Fruit fly (Drosophila melanogaster) whole organism, embryonic: ENCODE measurements around the gene Unc50.

Experiments
- Asciz ChIP-seq: fragments of 200-800 bp; sonication (Bioruptor generic); optimal IDR thresholded peaks from 2 replicates; lab custom pipeline; 2017; ENCODE audit warnings: missing biosample characterization, mild to moderate bottlenecking, missing genetic modification characterization, missing genetic modification reagents
- C15 ChIP-seq: fragments of 200-800 bp; sonication (Bioruptor generic); IDR thresholded peaks from 3 replicates; pipeline ENCODE4 v1.3.6; 2022; ENCODE audit warnings: missing biosample characterization, missing genetic modification characterization
- CG10274 ChIP-seq: fragments of 200-800 bp; sonication (Bioruptor generic); optimal IDR thresholded peaks from 3 replicates; lab custom pipeline; 2017; ENCODE audit warnings: missing biosample characterization, mild to moderate bottlenecking, missing genetic modification characterization
- CG10565 ChIP-seq: fragments of 200-800 bp; sonication (Bioruptor generic); optimal IDR thresholded peaks from 3 replicates; lab custom pipeline; 2016; ENCODE audit warnings: missing biosample characterization, mild to moderate bottlenecking, missing genetic modification characterization
- CG13624 ChIP-seq: fragments of 200-800 bp; sonication (Bioruptor generic); optimal IDR thresholded peaks from 2 replicates; lab custom pipeline; 2016; ENCODE audit warnings: missing biosample characterization, missing genetic modification characterization
- CG17829 ChIP-seq: fragments of 200-800 bp; optimal IDR thresholded peaks from 2 replicates; lab custom pipeline; 2019; ENCODE audit warnings: missing biosample characterization, mild to moderate bottlenecking, missing genetic modification characterization, moderate library complexity
- CG2120 ChIP-seq: fragments of 200-800 bp; sonication (Bioruptor generic); optimal IDR thresholded peaks from 3 replicates; lab custom pipeline; 2016; ENCODE audit warnings: missing biosample characterization, missing genetic modification characterization
- CG30020 ChIP-seq: fragments of 200-800 bp; optimal IDR thresholded peaks from 2 replicates; lab custom pipeline; 2019; ENCODE audit warnings: missing biosample characterization, mild to moderate bottlenecking, missing genetic modification characterization, moderate library complexity
- CG30403 ChIP-seq: fragments of 200-800 bp; sonication (Bioruptor generic); optimal IDR thresholded peaks from 3 replicates; lab custom pipeline; 2016; ENCODE audit warnings: missing biosample characterization, missing genetic modification characterization
- CG31224 ChIP-seq: fragments of 200-800 bp; sonication (Bioruptor generic); IDR thresholded peaks from 2 replicates; pipeline ENCODE4 v1.3.6; 2022; ENCODE audit warnings: missing biosample characterization, missing genetic modification characterization
- CG5953 ChIP-seq: fragments of 200-800 bp; sonication (Bioruptor generic); IDR thresholded peaks from 2 replicates; pipeline ENCODE4 v1.3.6; 2022; ENCODE audit warnings: missing biosample characterization, missing genetic modification characterization
- CG6175 ChIP-seq: fragments of 200-800 bp; sonication (Bioruptor generic); IDR thresholded peaks from 3 replicates; pipeline ENCODE4 v1.3.6; 2022; ENCODE audit warnings: missing biosample characterization, missing genetic modification characterization
- CG8359 ChIP-seq: fragments of 200-800 bp; sonication (Bioruptor generic); optimal IDR thresholded peaks from 2 replicates; lab custom pipeline; 2017; ENCODE audit warnings: missing biosample characterization, mild to moderate bottlenecking, missing genetic modification characterization, borderline replicate concordance
- CG8924 ChIP-seq: fragments of 200-800 bp; optimal IDR thresholded peaks from 3 replicates; lab custom pipeline; 2019; ENCODE audit warnings: missing biosample characterization, mild to moderate bottlenecking, missing genetic modification characterization, moderate library complexity
- Camta ChIP-seq: fragments of 200-800 bp; sonication (Bioruptor generic); optimal IDR thresholded peaks from 2 replicates; lab custom pipeline; 2016; ENCODE audit warnings: missing biosample characterization, missing genetic modification characterization
- D19A ChIP-seq: fragments of 200-800 bp; optimal IDR thresholded peaks from 3 replicates; lab custom pipeline; 2019; ENCODE audit warnings: missing biosample characterization, mild to moderate bottlenecking, missing genetic modification characterization, moderate library complexity
- Elba2 ChIP-seq: fragments of 200-800 bp; sonication (Bioruptor generic); optimal IDR thresholded peaks from 3 replicates; lab custom pipeline; 2016; ENCODE audit warnings: missing biosample characterization, missing genetic modification characterization
- Ets65A ChIP-seq: fragments of 200-800 bp; sonication (Bioruptor generic); peaks from one replicate; lab custom pipeline; 2016; ENCODE audit warnings: missing biosample characterization, missing genetic modification characterization
- Gug ChIP-seq: fragments of 200-800 bp; sonication (Bioruptor generic); IDR thresholded peaks from 4 replicates; pipeline ENCODE4 v1.3.6; 2022; ENCODE audit warnings: missing biosample characterization, missing genetic modification characterization
- Med ChIP-seq: fragments of 200-800 bp; sonication (Bioruptor generic); peaks from one replicate; lab custom pipeline; 2016; ENCODE audit warnings: missing biosample characterization, missing genetic modification characterization, mild to moderate bottlenecking, inconsistent platforms, moderate library complexity
- Meics ChIP-seq: fragments of 200-800 bp; sonication (Bioruptor generic); optimal IDR thresholded peaks from 2 replicates; lab custom pipeline; 2017; ENCODE audit warnings: missing biosample characterization, mild to moderate bottlenecking, missing genetic modification characterization
- Nf-YA ChIP-seq: fragments of 200-800 bp; sonication (Bioruptor generic); IDR thresholded peaks from 2 replicates; pipeline ENCODE4 v1.3.6; 2022; ENCODE audit warnings: missing biosample characterization, missing genetic modification characterization
- Optix ChIP-seq: fragments of 200-800 bp; sonication (Bioruptor generic); IDR thresholded peaks from 3 replicates; pipeline ENCODE4 v1.3.6; 2022; ENCODE audit warnings: missing biosample characterization, missing genetic modification characterization
- Ptx1 ChIP-seq: fragments of 200-800 bp; sonication (Bioruptor generic); IDR thresholded peaks from 2 replicates; pipeline ENCODE4 v1.3.6; 2022; ENCODE audit warnings: missing biosample characterization, missing genetic modification characterization
- Rx ChIP-seq: fragments of 200-800 bp; sonication (Bioruptor generic); IDR thresholded peaks from 2 replicates; pipeline ENCODE4 v1.3.6; 2022; ENCODE audit warnings: missing biosample characterization, missing genetic modification characterization
- Sox102F ChIP-seq: fragments of 200-800 bp; sonication (Bioruptor generic); optimal IDR thresholded peaks from 2 replicates; lab custom pipeline; 2018; ENCODE audit warnings: missing biosample characterization, mild to moderate bottlenecking, missing genetic modification characterization, moderate library complexity
- Xrp1 ChIP-seq: fragments of 200-800 bp; sonication (Bioruptor generic); IDR thresholded peaks from 2 replicates; pipeline ENCODE4 v1.3.6; 2022; ENCODE audit warnings: missing biosample characterization, missing genetic modification characterization
- chinmo ChIP-seq: fragments of 200-800 bp; sonication (Bioruptor generic); IDR thresholded peaks from 4 replicates; pipeline ENCODE4 v1.3.6; 2022; ENCODE audit warnings: missing biosample characterization, missing genetic modification characterization; ENCODE audit not compliant: partially characterized antibody
- croc ChIP-seq: fragments of 200-800 bp; sonication (Bioruptor generic); conservative IDR thresholded peaks from 3 replicates; pipeline ENCODE4 v1.3.6; 2022; ENCODE audit warnings: missing biosample characterization, missing genetic modification characterization
- dpn ChIP-seq, 2 experiments: fragments of 200-800 bp; sonication (Bioruptor generic); optimal IDR thresholded peaks; 3 replicates each; lab custom pipeline; 2016; ENCODE audit warnings: missing biosample characterization in 2 of 2, missing genetic modification characterization in 2 of 2
- gsb-n ChIP-seq: fragments of 200-800 bp; sonication (Bioruptor generic); optimal IDR thresholded peaks from 3 replicates; lab custom pipeline; 2018; ENCODE audit warnings: missing biosample characterization, mild to moderate bottlenecking, missing genetic modification characterization
- jigr1 ChIP-seq: fragments of 200-800 bp; sonication (Bioruptor generic); IDR thresholded peaks from 3 replicates; pipeline ENCODE4 v1.3.6; 2022; ENCODE audit warnings: missing biosample characterization, missing genetic modification characterization
- klu ChIP-seq: fragments of 200-800 bp; sonication (Bioruptor generic); IDR thresholded peaks from 2 replicates; pipeline ENCODE4 v1.3.6; 2022; ENCODE audit warnings: missing biosample characterization, missing genetic modification characterization
- kni ChIP-seq: fragments of 200-800 bp; sonication (Bioruptor generic); optimal IDR thresholded peaks from 3 replicates; lab custom pipeline; 2017; ENCODE audit warnings: mild to moderate bottlenecking, missing biosample characterization, missing genetic modification reagents, missing genetic modification characterization
- lab ChIP-seq: fragments of 200-800 bp; sonication (Bioruptor generic); optimal IDR thresholded peaks from 3 replicates; lab custom pipeline; 2017; ENCODE audit warnings: missing biosample characterization, missing genetic modification characterization, mild to moderate bottlenecking, moderate library complexity, missing genetic modification reagents
- lilli ChIP-seq: fragments of 200-800 bp; sonication (Bioruptor generic); optimal IDR thresholded peaks from 3 replicates; lab custom pipeline; 2016; ENCODE audit warnings: missing biosample characterization, missing genetic modification characterization
- lmd ChIP-seq: fragments of 200-800 bp; sonication (Bioruptor generic); IDR thresholded peaks from 2 replicates; pipeline ENCODE4 v1.3.6; 2022; ENCODE audit warnings: missing biosample characterization, missing genetic modification characterization
- sd ChIP-seq: fragments of 200-800 bp; sonication (Bioruptor generic); optimal IDR thresholded peaks from 3 replicates; lab custom pipeline; 2018; ENCODE audit warnings: missing biosample characterization, mild to moderate bottlenecking, missing genetic modification characterization, moderate library complexity
- sna ChIP-seq: fragments of 200-800 bp; sonication (Bioruptor generic); IDR thresholded peaks from 2 replicates; pipeline ENCODE4 v1.3.6; 2022; ENCODE audit warnings: missing biosample characterization, missing genetic modification characterization; ENCODE audit not compliant: partially characterized antibody
- sr ChIP-seq: fragments of 200-800 bp; sonication (Bioruptor generic); IDR thresholded peaks from 3 replicates; pipeline ENCODE4 v1.3.6; 2022; ENCODE audit warnings: missing biosample characterization, missing genetic modification characterization
- tgo ChIP-seq: fragments of 200-800 bp; sonication (Bioruptor generic); IDR thresholded peaks from 3 replicates; pipeline ENCODE4 v1.3.6; 2022; ENCODE audit warnings: missing biosample characterization, missing genetic modification characterization
- unc-4 ChIP-seq: fragments of 200-800 bp; sonication (Bioruptor generic); IDR thresholded peaks from 2 replicates; pipeline ENCODE4 v1.3.6; 2022; ENCODE audit warnings: missing biosample characterization, missing genetic modification characterization; ENCODE audit not compliant: partially characterized antibody
- unpg ChIP-seq: fragments of 200-800 bp; sonication (Bioruptor generic); optimal IDR thresholded peaks from 3 replicates; lab custom pipeline; 2018; ENCODE audit warnings: missing biosample characterization, mild to moderate bottlenecking, missing genetic modification characterization, moderate library complexity
- z ChIP-seq: fragments of 200-800 bp; sonication (Bioruptor generic); IDR thresholded peaks from 3 replicates; pipeline ENCODE4 v1.3.6; 2022; ENCODE audit warnings: missing biosample characterization, missing genetic modification characterization

Gene Unc50

dm6 chr3R:8645580-8646220 lies 30.7 kb downstream of the Unc50 start, which contains the start of gene Cyp313b1 (continued):
- TF ChIP-seq Elba2 (no peak), CG30020 (tag; lab: Kevin White, UChicago) (no peak), gsb-n (tag; lab: Kevin White, UChicago) (no peak), CG10274 (GFP tag; lab: Kevin White, UChicago) (no peak), CG13624 (GFP tag; lab: Kevin White, UChicago) (peak; percentile 3), Ets65A (GFP tag; lab: Kevin White, UChicago) (peak; percentile 94), klu (GFP tag; lab: Robert Waterston, UW) (no peak), Ptx1 (no peak), croc (GFP tag; lab: Robert Waterston, UW) (no peak), CG8924 (tag; lab: Kevin White, UChicago) (no peak), CG6175 (no peak), Med (GFP tag; lab: Kevin White, UChicago) (peak; percentile 55), chinmo (GFP tag; lab: Robert Waterston, UW) (0 out of 4 replicates have a peak, but pooled peaks have one; percentile 46), sr (GFP tag; lab: Robert Waterston, UW) (no peak), CG8359 (GFP tag; lab: Kevin White, UChicago) (no peak), CG2120 (peak; percentile 13), Asciz (GFP tag; lab: Kevin White, UChicago) (no peak), lmd (no peak), Optix (GFP tag; lab: Robert Waterston, UW) (no peak), D19A (tag; lab: Kevin White, UChicago) (peak; percentile 34), z (GFP tag; lab: Robert Waterston, UW) (no peak), Gug (GFP tag; lab: Robert Waterston, UW) (peak; percentile 22; the same call in 1 of the 4 replicates), CG17829 (tag; lab: Kevin White, UChicago) (no peak), C15 (GFP tag; lab: Robert Waterston, UW) (no peak), Sox102F (peak; percentile 22), jigr1 (no peak), sd (no peak), sna (no peak), lilli (GFP tag; lab: Kevin White, UChicago) (peak; percentile 10), CG10565 (GFP tag; lab: Kevin White, UChicago) (no peak), CG30403 (GFP tag; lab: Kevin White, UChicago) (peak; percentile 1), Nf-YA (no peak), lab (peak; percentile 1), unc-4 (GFP tag; lab: Robert Waterston, UW) (no peak), unpg (peak; percentile 4), tgo (GFP tag; lab: Robert Waterston, UW) (peak; percentile 21; the same call in 1 of the 3 replicates), CG31224 (GFP tag; lab: Robert Waterston, UW) (peak; percentile 65), Camta (no peak), Xrp1 (GFP tag; lab: Robert Waterston, UW) (0 out of 2 replicates have a peak, but pooled peaks have one; percentile 29), Rx (0 out of 2 replicates have a peak, but pooled peaks have one; percentile 17), dpn (GFP tag; optimal IDR thresholded peaks at IDR 0.05; lab: Kevin White, UChicago) (peak in 1 of 2 experiments; percentile 6), Meics (GFP tag; lab: Kevin White, UChicago) (peak; percentile 89), CG5953 (GFP tag; lab: Robert Waterston, UW) (no peak), kni (GFP tag; lab: Kevin White, UChicago) (peak; percentile 18)
- TF ChIP-seq, all 482 proteins: peak for 25
